Worm (Caenorhabditis elegans) whole organism, L1 larva: ENCODE results near the gene C56G2.15.

Experiments
- ama-1 ChIP-seq: fragments of 150-350 bp; optimal IDR thresholded peaks from 2 replicates; lab custom pipeline; 2014
- hlh-4 ChIP-seq: sonication (generic microtip); optimal IDR thresholded peaks from 2 replicates; lab custom pipeline; 2016; ENCODE audit warnings: mild to moderate bottlenecking, missing genetic modification characterization, missing compliant biosample characterization
- lin-15B ChIP-seq: fragments of 150-350 bp; sonication (generic microtip); optimal IDR thresholded peaks from 3 replicates; lab custom pipeline; 2014; ENCODE audit warnings: missing biosample characterization, missing genetic modification characterization
- lin-39 ChIP-seq: fragments of 150-350 bp; optimal IDR thresholded peaks from 2 replicates; lab custom pipeline; 2014; ENCODE audit warnings: missing biosample characterization, missing genetic modification reagents, missing genetic modification characterization
- nhr-11 ChIP-seq: fragments of 150-350 bp; optimal IDR thresholded peaks from 2 replicates; lab custom pipeline; 2014; ENCODE audit warnings: missing biosample characterization, missing genetic modification characterization
- pqm-1 ChIP-seq: sonication (generic microtip); optimal IDR thresholded peaks from 3 replicates; lab custom pipeline; 2017; ENCODE audit warnings: missing biosample characterization, missing genetic modification characterization
- snpc-4 ChIP-seq: fragments of 150-350 bp; optimal IDR thresholded peaks from 2 replicates; lab custom pipeline; 2014; ENCODE audit warnings: missing biosample characterization, missing genetic modification characterization
- vab-15 ChIP-seq: sonication (generic microtip); optimal IDR thresholded peaks from 2 replicates; lab custom pipeline; 2017; ENCODE audit warnings: missing genotype, mild to moderate bottlenecking, missing genetic modification characterization, missing compliant biosample characterization
- zip-4 ChIP-seq: fragments of 200-800 bp; sonication (Bioruptor generic); optimal IDR thresholded peaks from 2 replicates; lab custom pipeline; 2018; ENCODE audit warnings: mild to moderate bottlenecking, missing genetic modification characterization, moderate library complexity, missing compliant biosample characterization
- ztf-4 ChIP-seq: fragments of 150-350 bp; optimal IDR thresholded peaks from 2 replicates; lab custom pipeline; 2014; ENCODE audit warnings: missing biosample characterization, missing genetic modification characterization

ce11 chrIII:6415306-6415973 is 47.7 kb upstream of the C56G2.15 start, which contains the start of gene nas-4:
- TF ChIP-seq lin-15B (tag; lab: Kevin White, UChicago) (no peak), zip-4 (GFP tag; lab: Kevin White, UChicago) (no peak), nhr-11 (tag; lab: Kevin White, UChicago) (no peak), ama-1 (lab: Kevin White, UChicago) (peak; percentile 38), snpc-4 (tag; lab: Kevin White, UChicago) (no peak), ztf-4 (tag; lab: Kevin White, UChicago) (peak; percentile 41), hlh-4 (tag; lab: Kevin White, UChicago) (no peak), vab-15 (no peak), pqm-1 (no peak), lin-39 (no peak)
